Worm (Caenorhabditis elegans): Measurements from ENCODE around the gene cyp-13A2.

Gene cyp-13A2

ce11 chrII:9753056-9753455, 34.4 kb downstream of the cyp-13A2 start, which contains the start of gene Y53C12B.7:
Gene Y53C12B.7, minus strand, starts transcription at chrII:9753218.
- TF ChIP-seq dmd-4 (tag; optimal IDR thresholded peaks at IDR 0.05; ENCODE audit: borderline replicate concordance), result no peak
- TF ChIP-seq K09A11.1 (tag; optimal IDR thresholded peaks at IDR 0.05; ENCODE audit: insufficient read depth), result no peak
- TF ChIP-seq hlh-13 (GFP tag; optimal IDR thresholded peaks at IDR 0.05), result no peak
- TF ChIP-seq elt-2 (tag; optimal IDR thresholded peaks at IDR 0.05), result no peak
- TF ChIP-seq sox-4 (tag; optimal IDR thresholded peaks at IDR 0.05), result no peak
- no peak for TF ChIP-seq ets-4 (tag; optimal IDR thresholded peaks at IDR 0.05)
- TF ChIP-seq elt-4 (tag; optimal IDR thresholded peaks at IDR 0.05), result no peak
- no peak for TF ChIP-seq K02D7.2 (tag; optimal IDR thresholded peaks at IDR 0.05)
- no peak for TF ChIP-seq hlh-8 (tag; optimal IDR thresholded peaks at IDR 0.05)

- no peak for TF ChIP-seq zip-5 (tag; optimal IDR thresholded peaks at IDR 0.05)
- TF ChIP-seq dve-1 (tag; optimal IDR thresholded peaks at IDR 0.05), result no peak
- no peak for TF ChIP-seq fax-1 (tag; optimal IDR thresholded peaks at IDR 0.05)
These were observed 35.2 kb downstream of the cyp-13A2 start for ce11 chrII:9752278-9752677.

ce11 chrII:9746069-9746468, 41.4 kb downstream of the cyp-13A2 start, which contains the start of the genes Y53C12B.1 and nos-3:
Gene Y53C12B.1, minus strand, starts transcription at chrII:9746078.
Gene nos-3, plus strand, starts transcription at chrII:9746316.
- peak; percentile 60 for TF ChIP-seq ceh-31 (tag; optimal IDR thresholded peaks at IDR 0.05)
- TF ChIP-seq unc-42 (tag; optimal IDR thresholded peaks at IDR 0.05), result peak; percentile 82
- TF ChIP-seq pax-1 (tag; optimal IDR thresholded peaks at IDR 0.05), result peak; percentile 10
- TF ChIP-seq tbx-2 (tag; optimal IDR thresholded peaks at IDR 0.05), result peak; percentile 41
- TF ChIP-seq ztf-16 (tag; optimal IDR thresholded peaks at IDR 0.05), result no peak
- TF ChIP-seq ceh-2 (tag; optimal IDR thresholded peaks at IDR 0.05), result peak; percentile 27
- peak; percentile 37 for TF ChIP-seq ceh-34 (tag; optimal IDR thresholded peaks at IDR 0.05)
- no peak for TF ChIP-seq nhr-232 (tag; optimal IDR thresholded peaks at IDR 0.05)
- TF ChIP-seq ama-1 (optimal IDR thresholded peaks at IDR 0.05), result no peak
- TF ChIP-seq nfya-1 (tag; optimal IDR thresholded peaks at IDR 0.05), result peak; percentile 89
- peak; percentile 39 for TF ChIP-seq elt-2 (tag; optimal IDR thresholded peaks at IDR 0.05)
- peak; percentile 33 for TF ChIP-seq ceh-48 (tag; optimal IDR thresholded peaks at IDR 0.05)

ce11 chrII:9742784-9743183, 44.6 kb downstream of the cyp-13A2 start, which contains the start of gene pno-1:
Gene pno-1, minus strand, starts transcription at chrII:9742884.
- TF ChIP-seq ceh-22 (tag; optimal IDR thresholded peaks at IDR 0.05) (no peak), hlh-15 (tag; optimal IDR thresholded peaks at IDR 0.05) (no peak), ceh-2 (tag; optimal IDR thresholded peaks at IDR 0.05) (no peak), nhr-11 (tag; optimal IDR thresholded peaks at IDR 0.05) (no peak), madf-2 (tag; optimal IDR thresholded peaks at IDR 0.05) (no peak), syd-9 (tag; optimal IDR thresholded peaks at IDR 0.05) (no peak), ceh-6 (GFP tag; optimal IDR thresholded peaks at IDR 0.05) (no peak), Y22D7AL.16 (tag; optimal IDR thresholded peaks at IDR 0.05) (no peak), K02D7.2 (tag; optimal IDR thresholded peaks at IDR 0.05) (no peak), nhr-232 (tag; optimal IDR thresholded peaks at IDR 0.05) (no peak), fkh-6 (tag; optimal IDR thresholded peaks at IDR 0.05) (no peak), ceh-30 (tag; optimal IDR thresholded peaks at IDR 0.05) (no peak), C38D4.7 (GFP tag; optimal IDR thresholded peaks at IDR 0.05) (no peak), mec-3 (tag; optimal IDR thresholded peaks at IDR 0.05; ENCODE audit: borderline replicate concordance) (no peak), hlh-6 (tag; optimal IDR thresholded peaks at IDR 0.05) (no peak)

ce11 chrII:9741400-9741799, 46.0 kb downstream of the cyp-13A2 start:
- TF ChIP-seq dmd-4 (tag; optimal IDR thresholded peaks at IDR 0.05; ENCODE audit: borderline replicate concordance) (no peak), odd-2 (tag; optimal IDR thresholded peaks at IDR 0.05) (no peak), hlh-30 (tag; optimal IDR thresholded peaks at IDR 0.05; ENCODE audit: insufficient read depth) (no peak), unc-42 (tag; optimal IDR thresholded peaks at IDR 0.05) (no peak), hlh-8 (tag; optimal IDR thresholded peaks at IDR 0.05) (no peak), pax-1 (tag; optimal IDR thresholded peaks at IDR 0.05) (no peak), T23F11.4 (GFP tag; optimal IDR thresholded peaks at IDR 0.05) (no peak), pha-4 (tag; optimal IDR thresholded peaks at IDR 0.05) (no peak), ceh-24 (tag; optimal IDR thresholded peaks at IDR 0.05) (no peak), hlh-13 (GFP tag; optimal IDR thresholded peaks at IDR 0.05) (no peak), fax-1 (tag; optimal IDR thresholded peaks at IDR 0.05) (no peak), ceh-34 (tag; optimal IDR thresholded peaks at IDR 0.05) (no peak), lim-6 (tag; optimal IDR thresholded peaks at IDR 0.05) (no peak), ztf-16 (tag; optimal IDR thresholded peaks at IDR 0.05) (no peak), gmeb-2 (tag; optimal IDR thresholded peaks at IDR 0.05) (no peak), mec-3 (tag; optimal IDR thresholded peaks at IDR 0.05; ENCODE audit: borderline replicate concordance) (no peak), fkh-10 (GFP tag; optimal IDR thresholded peaks at IDR 0.05) (no peak), sox-4 (tag; optimal IDR thresholded peaks at IDR 0.05) (no peak), ama-1 (optimal IDR thresholded peaks at IDR 0.05) (no peak)

All from whole organism, late embryonic.